1 fruit fly cellular context compared by ENCODE assay signal in the genomic region with DNA sequence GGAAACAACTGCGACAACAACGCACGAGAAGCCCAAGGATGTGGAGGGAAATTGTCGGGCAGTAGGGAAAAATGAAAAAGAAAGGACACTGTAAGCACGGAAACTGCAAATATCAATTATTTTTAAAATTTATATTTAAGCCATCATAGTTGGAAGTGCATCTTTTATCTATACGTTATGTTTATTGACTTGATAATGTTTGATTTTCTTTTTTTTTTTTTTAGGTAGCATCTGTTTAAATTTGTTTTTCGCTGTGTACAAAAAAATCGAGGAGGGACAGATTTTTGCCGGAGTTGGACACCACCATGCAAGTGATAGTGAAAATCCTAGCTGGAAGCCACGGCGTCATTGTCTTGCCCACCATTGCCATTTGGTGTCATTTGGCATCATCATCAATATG.
TF ChIP-seq lines count a peak whose summit lies in the region.

No protein-coding gene starts in this region.

TF ChIP-seq in whole organism, embryonic, 481 proteins besides CTCF, POLR2A, EP300 and RAD21 (continued from another document):
- TF ChIP-seq CG3407 (GFP tag; optimal IDR thresholded peaks at IDR 0.05; lab: Kevin White, UChicago) (no peak), CG11695 (GFP tag; IDR thresholded peaks at IDR 0.05; lab: Robert Waterston, UW) (no peak), CG1792 (GFP tag; optimal IDR thresholded peaks at IDR 0.05; lab: Kevin White, UChicago) (no peak), tll (GFP tag; optimal IDR thresholded peaks at IDR 0.05; lab: Kevin White, UChicago) (no peak), CG4820 (GFP tag; optimal IDR thresholded peaks at IDR 0.05; lab: Kevin White, UChicago) (no peak), Taf1 (GFP tag; IDR thresholded peaks at IDR 0.05; lab: Robert Waterston, UW) (no peak), ftz-f1 (GFP tag; optimal IDR thresholded peaks at IDR 0.05; lab: Kevin White, UChicago) (no peak), fu2 (GFP tag; optimal IDR thresholded peaks at IDR 0.05; lab: Kevin White, UChicago) (no peak), ranshi (GFP tag; IDR thresholded peaks at IDR 0.05; lab: Robert Waterston, UW) (no peak), lilli (GFP tag; optimal IDR thresholded peaks at IDR 0.05; lab: Kevin White, UChicago) (no peak), CG3281 (GFP tag; optimal IDR thresholded peaks at IDR 0.05; lab: Kevin White, UChicago) (peak; percentile 3), bowl (GFP tag; IDR thresholded peaks at IDR 0.05; lab: Robert Waterston, UW) (no peak), CG3838 (GFP tag; optimal IDR thresholded peaks at IDR 0.05; lab: Kevin White, UChicago) (no peak), Lhr (GFP tag; optimal IDR thresholded peaks at IDR 0.05; lab: Kevin White, UChicago) (no peak), CG32772 (GFP tag; IDR thresholded peaks at IDR 0.05; lab: Robert Waterston, UW) (no peak), dmrt99B (tag; optimal IDR thresholded peaks at IDR 0.05; lab: Kevin White, UChicago) (peak; percentile 22), CG15514 (GFP tag; optimal IDR thresholded peaks at IDR 0.05; lab: Kevin White, UChicago) (no peak), lov (optimal IDR thresholded peaks at IDR 0.05; lab: Kevin White, UChicago) (no peak), lov (GFP tag; IDR thresholded peaks at IDR 0.05; lab: Robert Waterston, UW) (no peak), CG34376 (GFP tag; optimal IDR thresholded peaks at IDR 0.05; lab: Kevin White, UChicago) (no peak), Atf-2 (GFP tag; optimal IDR thresholded peaks at IDR 0.05; lab: Kevin White, UChicago) (no peak), amos (GFP tag; IDR thresholded peaks at IDR 0.05; lab: Robert Waterston, UW; ENCODE audit: partially characterized antibody) (no peak), p53 (GFP tag; optimal IDR thresholded peaks at IDR 0.05; lab: Kevin White, UChicago) (no peak), Sin3A (optimal IDR thresholded peaks at IDR 0.05; lab: Kevin White, UChicago) (no peak), HmgZ (tag; optimal IDR thresholded peaks at IDR 0.05; lab: Kevin White, UChicago) (no peak), Hr3 (GFP tag; optimal IDR thresholded peaks at IDR 0.05; lab: Kevin White, UChicago) (no peak), pb (GFP tag; optimal IDR thresholded peaks at IDR 0.05; lab: Kevin White, UChicago) (no peak), CG2875 (GFP tag; optimal IDR thresholded peaks at IDR 0.05; lab: Kevin White, UChicago) (no peak), CG2712 (tag; optimal IDR thresholded peaks at IDR 0.05; lab: Kevin White, UChicago) (no peak), mam (GFP tag; optimal IDR thresholded peaks at IDR 0.05; lab: Kevin White, UChicago) (no peak), tin (GFP tag; optimal IDR thresholded peaks at IDR 0.05; lab: Kevin White, UChicago) (no peak), gro (GFP tag; optimal IDR thresholded peaks at IDR 0.05; lab: Kevin White, UChicago) (no peak), wdn (GFP tag; IDR thresholded peaks at IDR 0.05; lab: Robert Waterston, UW) (no peak), seq (GFP tag; IDR thresholded peaks at IDR 0.05; lab: Robert Waterston, UW) (no peak), Mad (GFP tag; optimal IDR thresholded peaks at IDR 0.05; lab: Kevin White, UChicago) (no peak), CG9609 (GFP tag; optimal IDR thresholded peaks at IDR 0.05; lab: Kevin White, UChicago) (no peak), CG12391 (tag; optimal IDR thresholded peaks at IDR 0.05; lab: Kevin White, UChicago) (no peak), CG8089 (GFP tag; optimal IDR thresholded peaks at IDR 0.05; lab: Kevin White, UChicago) (no peak), bab2 (GFP tag; optimal IDR thresholded peaks at IDR 0.05; lab: Kevin White, UChicago) (no peak), CG3065 (GFP tag; optimal IDR thresholded peaks at IDR 0.05; lab: Kevin White, UChicago) (no peak), CG4730 (GFP tag; IDR thresholded peaks at IDR 0.05; lab: Robert Waterston, UW) (no peak), pnt (GFP tag; optimal IDR thresholded peaks at IDR 0.05; lab: Kevin White, UChicago) (no peak), Dref (GFP tag; IDR thresholded peaks at IDR 0.05; lab: Robert Waterston, UW) (no peak), Fer2 (tag; optimal IDR thresholded peaks at IDR 0.05; lab: Kevin White, UChicago) (no peak), CG12769 (tag; optimal IDR thresholded peaks at IDR 0.05; lab: Kevin White, UChicago) (no peak), dpn (GFP tag; optimal IDR thresholded peaks at IDR 0.05; lab: Kevin White, UChicago) (no peak), fru (optimal IDR thresholded peaks at IDR 0.05; lab: Kevin White, UChicago) (no peak), yki (optimal IDR thresholded peaks at IDR 0.05; lab: Kevin White, UChicago) (no peak), CG17912 (GFP tag; optimal IDR thresholded peaks at IDR 0.05; lab: Kevin White, UChicago) (no peak), CG7556 (GFP tag; optimal IDR thresholded peaks at IDR 0.05; lab: Kevin White, UChicago) (peak; percentile 33), row (GFP tag; IDR thresholded peaks at IDR 0.05; lab: Robert Waterston, UW) (peak; percentile 59), CG13424 (tag; optimal IDR thresholded peaks at IDR 0.05; lab: Kevin White, UChicago) (peak; percentile 1), tna (GFP tag; IDR thresholded peaks at IDR 0.05; lab: Robert Waterston, UW; ENCODE audit: partially characterized antibody) (no peak), CG6813 (GFP tag; optimal IDR thresholded peaks at IDR 0.05; lab: Kevin White, UChicago) (no peak), Trl (optimal IDR thresholded peaks at IDR 0.05; lab: Kevin White, UChicago) (no peak), Trl (GFP tag; optimal IDR thresholded peaks at IDR 0.05; lab: Kevin White, UChicago) (no peak), Hmr (GFP tag; optimal IDR thresholded peaks at IDR 0.05; lab: Kevin White, UChicago) (peak; percentile 20), D19B (GFP tag; optimal IDR thresholded peaks at IDR 0.05; lab: Kevin White, UChicago) (no peak), Fer3 (tag; optimal IDR thresholded peaks at IDR 0.05; lab: Kevin White, UChicago) (no peak), Camta (GFP tag; optimal IDR thresholded peaks at IDR 0.05; lab: Kevin White, UChicago) (no peak), repo (GFP tag; optimal IDR thresholded peaks at IDR 0.05; lab: Kevin White, UChicago) (no peak), pho (GFP tag; optimal IDR thresholded peaks at IDR 0.05; lab: Kevin White, UChicago) (no peak), Doc2 (GFP tag; IDR thresholded peaks at IDR 0.05; lab: Robert Waterston, UW) (no peak), bcd (GFP tag; optimal IDR thresholded peaks at IDR 0.05; lab: Kevin White, UChicago) (no peak), unc-4 (GFP tag; IDR thresholded peaks at IDR 0.05; lab: Robert Waterston, UW; ENCODE audit: partially characterized antibody) (no peak), Doc3 (GFP tag; IDR thresholded peaks at IDR 0.05; lab: Robert Waterston, UW; ENCODE audit: partially characterized antibody) (no peak), CG15011 (GFP tag; optimal IDR thresholded peaks at IDR 0.05; lab: Kevin White, UChicago) (no peak), CG5245 (GFP tag; optimal IDR thresholded peaks at IDR 0.05; lab: Kevin White, UChicago) (no peak), CG7839 (tag; optimal IDR thresholded peaks at IDR 0.05; lab: Kevin White, UChicago) (peak; percentile 2), Fer1 (GFP tag; optimal IDR thresholded peaks at IDR 0.05; lab: Kevin White, UChicago) (peak; percentile 22), trh (GFP tag; optimal IDR thresholded peaks at IDR 0.05; lab: Kevin White, UChicago) (no peak), CG6689 (GFP tag; IDR thresholded peaks at IDR 0.05; lab: Robert Waterston, UW) (0 out of 2 replicates have a peak, but pooled peaks have one; percentile 12), CG30403 (GFP tag; optimal IDR thresholded peaks at IDR 0.05; lab: Kevin White, UChicago) (no peak), Abd-B (GFP tag; optimal IDR thresholded peaks at IDR 0.05; lab: Kevin White, UChicago) (no peak), Blimp-1 (GFP tag; optimal IDR thresholded peaks at IDR 0.05; lab: Kevin White, UChicago) (no peak), lmd (GFP tag; IDR thresholded peaks at IDR 0.05; lab: Robert Waterston, UW) (no peak)
